Worm (Caenorhabditis elegans): ENCODE results near the gene pudl-2.

The pudl-2 gene

DNA sequence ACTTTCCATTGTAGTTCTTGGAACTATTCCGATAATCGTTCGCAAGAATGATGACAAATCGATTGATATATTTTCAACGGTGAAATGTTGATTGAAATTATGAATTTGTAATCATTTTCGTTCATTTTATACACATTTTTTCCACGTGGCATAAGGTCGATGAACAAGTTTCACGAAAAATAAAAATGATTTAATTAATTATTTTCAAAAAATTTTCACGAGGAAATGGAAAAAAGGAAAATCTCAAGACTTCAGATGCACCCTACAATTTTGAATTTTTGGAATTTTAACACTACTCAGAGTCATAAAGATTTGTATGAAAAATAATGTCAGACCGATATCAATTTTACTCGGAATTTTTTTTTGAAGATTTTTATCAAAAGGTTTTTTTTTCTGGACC, 15.0 kb upstream of the pudl-2 start, which contains the start of gene Y54G2A.13:
Y54G2A.13 (minus strand) TSS at position 101 of the 400 bp plus-strand sequence.
- TF ChIP-seq ahr-1 (tag; optimal IDR thresholded peaks at IDR 0.05): no peak
- no peak for TF ChIP-seq nfya-1 (tag; optimal IDR thresholded peaks at IDR 0.05)
- TF ChIP-seq rnt-1 (tag; optimal IDR thresholded peaks at IDR 0.05): no peak
- no peak for TF ChIP-seq ceh-9 (tag; optimal IDR thresholded peaks at IDR 0.05)
- TF ChIP-seq nhr-11 (tag; optimal IDR thresholded peaks at IDR 0.05): no peak
- TF ChIP-seq zip-5 (tag; optimal IDR thresholded peaks at IDR 0.05): no peak
- no peak for TF ChIP-seq ceh-19 (GFP tag; optimal IDR thresholded peaks at IDR 0.05)
- no peak for TF ChIP-seq fkh-10 (GFP tag; optimal IDR thresholded peaks at IDR 0.05)
- TF ChIP-seq ceh-24 (tag; optimal IDR thresholded peaks at IDR 0.05): no peak
- TF ChIP-seq ceh-14 (tag; optimal IDR thresholded peaks at IDR 0.05): no peak
- TF ChIP-seq lin-11 (tag; optimal IDR thresholded peaks at IDR 0.05): no peak
- TF ChIP-seq ama-1 (optimal IDR thresholded peaks at IDR 0.05): no peak
- no peak for TF ChIP-seq C38D4.7 (GFP tag; optimal IDR thresholded peaks at IDR 0.05)
- no peak for TF ChIP-seq unc-42 (tag; optimal IDR thresholded peaks at IDR 0.05)
- no peak for TF ChIP-seq pha-2 (tag; optimal IDR thresholded peaks at IDR 0.05)
- TF ChIP-seq lim-6 (tag; optimal IDR thresholded peaks at IDR 0.05): no peak
- TF ChIP-seq mec-3 (tag; optimal IDR thresholded peaks at IDR 0.05; ENCODE audit: borderline replicate concordance): no peak
- TF ChIP-seq sdc-2 (tag; optimal IDR thresholded peaks at IDR 0.05): no peak
- no peak for TF ChIP-seq gmeb-2 (tag; optimal IDR thresholded peaks at IDR 0.05)
- no peak for TF ChIP-seq F13H6.1 (tag; optimal IDR thresholded peaks at IDR 0.05)

ce11 chrIV:2820408-2820807, 14.2 kb upstream of the pudl-2 start, which contains the start of gene Y54G2A.37:
TSS of gene Y54G2A.37 (plus strand) at chrIV:2820708.
- no peak for TF ChIP-seq fax-1 (tag; optimal IDR thresholded peaks at IDR 0.05)
- TF ChIP-seq ceh-22 (tag; optimal IDR thresholded peaks at IDR 0.05): no peak
- TF ChIP-seq zip-5 (tag; optimal IDR thresholded peaks at IDR 0.05): no peak
- TF ChIP-seq hlh-13 (GFP tag; optimal IDR thresholded peaks at IDR 0.05): no peak
- no peak for TF ChIP-seq npax-4 (tag; optimal IDR thresholded peaks at IDR 0.05)
- no peak for TF ChIP-seq ama-1 (optimal IDR thresholded peaks at IDR 0.05)
- no peak for TF ChIP-seq pat-9 (tag; optimal IDR thresholded peaks at IDR 0.05)
- no peak for TF ChIP-seq syd-9 (tag; optimal IDR thresholded peaks at IDR 0.05)
- TF ChIP-seq nfya-1 (tag; optimal IDR thresholded peaks at IDR 0.05): no peak
- no peak for TF ChIP-seq sdc-2 (tag; optimal IDR thresholded peaks at IDR 0.05)
- no peak for TF ChIP-seq odd-2 (tag; optimal IDR thresholded peaks at IDR 0.05)
- no peak for TF ChIP-seq ceh-9 (tag; optimal IDR thresholded peaks at IDR 0.05)
- no peak for TF ChIP-seq hlh-15 (tag; optimal IDR thresholded peaks at IDR 0.05)
- TF ChIP-seq fkh-10 (GFP tag; optimal IDR thresholded peaks at IDR 0.05): no peak
- no peak for TF ChIP-seq eyg-1 (tag; optimal IDR thresholded peaks at IDR 0.05)
- TF ChIP-seq ceh-6 (GFP tag; optimal IDR thresholded peaks at IDR 0.05): no peak
- no peak for TF ChIP-seq dmd-4 (tag; optimal IDR thresholded peaks at IDR 0.05; ENCODE audit: borderline replicate concordance)
- no peak for TF ChIP-seq pros-1 (tag; optimal IDR thresholded peaks at IDR 0.05)

DNA sequence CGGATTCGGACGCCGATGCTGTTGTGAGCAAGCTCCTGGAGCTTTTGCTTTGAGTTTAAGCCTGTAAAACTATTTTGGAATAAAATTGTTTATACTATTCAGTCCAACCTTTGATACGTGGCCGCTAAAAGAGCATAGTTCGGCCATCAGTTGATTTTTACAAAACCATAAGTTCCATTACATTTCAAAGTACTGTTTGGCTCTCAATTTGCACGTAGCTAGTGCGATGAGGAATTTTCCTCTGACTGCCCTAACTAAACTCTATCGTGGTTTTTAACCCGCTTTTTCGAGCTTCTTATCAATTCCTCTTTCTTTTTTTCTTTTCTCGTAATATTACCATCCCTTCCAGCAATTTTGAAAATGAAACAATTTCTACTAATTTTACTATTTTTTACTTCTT, 11.2 kb upstream of the pudl-2 start, which contains the start of gene clec-80:
clec-80 (plus strand) TSS at position 301 of the 400 bp plus-strand sequence.
- TF ChIP-seq ceh-34 (tag; optimal IDR thresholded peaks at IDR 0.05): no peak
- TF ChIP-seq ceh-45 (GFP tag; IDR thresholded peaks at IDR 0.05): no peak
- no peak for TF ChIP-seq odd-2 (tag; optimal IDR thresholded peaks at IDR 0.05)
- TF ChIP-seq pag-3 (tag; optimal IDR thresholded peaks at IDR 0.05; ENCODE audit: borderline replicate concordance): no peak
- TF ChIP-seq gmeb-2 (tag; optimal IDR thresholded peaks at IDR 0.05): no peak
- no peak for TF ChIP-seq unc-86 (tag; optimal IDR thresholded peaks at IDR 0.05)
- TF ChIP-seq sdc-2 (tag; optimal IDR thresholded peaks at IDR 0.05): no peak
- TF ChIP-seq lin-11 (tag; optimal IDR thresholded peaks at IDR 0.05): no peak
- no peak for TF ChIP-seq elt-4 (tag; optimal IDR thresholded peaks at IDR 0.05)
- TF ChIP-seq ceh-22 (tag; optimal IDR thresholded peaks at IDR 0.05): no peak
- no peak for TF ChIP-seq lim-6 (tag; optimal IDR thresholded peaks at IDR 0.05)
- no peak for TF ChIP-seq unc-3 (GFP tag; conservative IDR thresholded peaks at IDR 0.05)
- no peak for TF ChIP-seq unc-3 (tag; optimal IDR thresholded peaks at IDR 0.05)
- TF ChIP-seq ahr-1 (tag; optimal IDR thresholded peaks at IDR 0.05): no peak
- no peak for TF ChIP-seq ets-4 (tag; optimal IDR thresholded peaks at IDR 0.05)
- TF ChIP-seq C08G9.2 (tag; optimal IDR thresholded peaks at IDR 0.05): no peak

Data from whole organism, late embryonic.